Worm (Caenorhabditis elegans): Measurements from ENCODE around the gene str-94.

DNA sequence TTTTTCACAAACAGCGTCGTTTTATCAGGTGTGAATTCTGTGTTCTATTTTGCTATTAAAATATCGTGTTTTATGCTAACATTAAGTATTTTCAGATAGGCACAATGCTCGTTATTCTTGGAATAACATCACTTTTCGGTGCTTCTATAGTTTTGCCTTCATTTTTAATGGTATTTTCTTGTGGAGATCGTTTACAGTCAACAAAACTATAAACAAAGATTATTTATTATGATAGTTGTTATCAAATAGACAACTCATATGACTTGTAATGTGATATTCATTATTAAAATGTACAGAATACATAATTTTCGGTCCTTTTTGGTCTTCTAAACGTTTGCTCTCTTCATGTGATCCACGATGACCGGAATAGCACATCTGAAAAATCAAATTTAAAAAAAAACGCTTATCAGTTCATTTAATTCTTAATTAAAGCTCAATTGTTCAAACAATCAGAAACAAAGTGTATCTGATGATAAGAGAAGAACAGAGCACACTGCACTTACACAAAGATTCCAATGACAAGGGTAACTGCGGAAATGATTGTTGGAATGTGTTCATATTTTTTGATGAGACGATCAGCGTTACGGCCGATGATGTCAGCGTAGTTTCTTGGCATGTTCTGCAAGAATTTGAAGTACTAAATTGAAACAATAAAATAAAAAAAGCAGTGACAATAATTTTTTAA is 5.0 kb upstream of the str-94 start, which contains the start of gene F07C3.9:
- TF ChIP-seq W03F9.2 (tag; optimal IDR thresholded peaks at IDR 0.05) (no peak), him-1 (tag; optimal IDR thresholded peaks at IDR 0.05) (no peak)
